Worm (Caenorhabditis elegans) whole organism, midembryonic: ENCODE measurements around the gene Y37D8A.2.

Experiments
- T22C8.4 ChIP-seq: fragments of 200-800 bp; sonication (Bioruptor generic); IDR thresholded peaks from 2 replicates; pipeline ENCODE4 v1.3.6; 2022; ENCODE audit warnings: missing genetic modification characterization, missing compliant biosample characterization
- cog-1 ChIP-seq: sonication (generic microtip); optimal IDR thresholded peaks from 2 replicates; lab custom pipeline; 2016; ENCODE audit warnings: missing genetic modification characterization, missing compliant biosample characterization
- flt-1 ChIP-seq: fragments of 200-800 bp; sonication (Bioruptor generic); IDR thresholded peaks from 2 replicates; pipeline ENCODE4 v1.3.6; 2022; ENCODE audit warnings: missing genetic modification characterization, missing compliant biosample characterization
- klf-2 ChIP-seq: fragments of 200-800 bp; sonication (Bioruptor generic); conservative IDR thresholded peaks from 2 replicates; pipeline ENCODE4 v1.3.6; 2022; ENCODE audit warnings: missing genetic modification reagents, missing genetic modification characterization, missing compliant biosample characterization
- med-1 ChIP-seq: sonication (generic microtip); optimal IDR thresholded peaks from 2 replicates; lab custom pipeline; 2017; ENCODE audit warnings: missing genetic modification characterization, mild to moderate bottlenecking, missing compliant biosample characterization, antibody characterized with exemption, missing genetic modification reagents; ENCODE audit not compliant: insufficient read depth
- ref-1 ChIP-seq: fragments of 200-800 bp; sonication (Bioruptor generic); conservative IDR thresholded peaks from 2 replicates; pipeline ENCODE4 v1.3.6; 2022; ENCODE audit warnings: missing genetic modification reagents, missing genetic modification characterization, missing compliant biosample characterization
- tab-1 ChIP-seq: fragments of 200-800 bp; sonication (Bioruptor generic); IDR thresholded peaks from 2 replicates; pipeline ENCODE4 v1.3.6; 2022; ENCODE audit warnings: missing genetic modification characterization, missing compliant biosample characterization
- ztf-23 ChIP-seq: fragments of 200-800 bp; sonication (Bioruptor generic); IDR thresholded peaks from 2 replicates; pipeline ENCODE4 v1.3.6; 2022; ENCODE audit warnings: missing genetic modification reagents, missing genetic modification characterization, missing compliant biosample characterization
- ztf-29 ChIP-seq: fragments of 200-800 bp; sonication (Bioruptor generic); IDR thresholded peaks from 2 replicates; pipeline ENCODE4 v1.3.6; 2022; ENCODE audit warnings: missing genetic modification reagents, missing genetic modification characterization, missing compliant biosample characterization

Gene Y37D8A.2

ce11 chrIII:12819909-12820308 is at the start of gene Y37D8A.2, which contains the start of gene Y37D8A.25:
Gene Y37D8A.2, plus strand, starts transcription at chrIII:12820193.
Gene Y37D8A.25, minus strand, starts transcription at chrIII:12820253.
- TF ChIP-seq klf-2 (GFP tag; lab: Robert Waterston, UW), result no peak
- no peak for TF ChIP-seq cog-1
- no peak for TF ChIP-seq ref-1
- no peak for TF ChIP-seq ztf-29 (GFP tag; lab: Robert Waterston, UW)
- no peak for TF ChIP-seq T22C8.4
- TF ChIP-seq med-1 (GFP tag; lab: Kevin White, UChicago), result no peak
- TF ChIP-seq tab-1 (GFP tag; lab: Robert Waterston, UW), result no peak
- no peak for TF ChIP-seq flt-1
- no peak for TF ChIP-seq ztf-23 (GFP tag; lab: Robert Waterston, UW)

ce11 chrIII:12773753-12774152 is 46.2 kb upstream of the Y37D8A.2 start:
- TF ChIP-seq ref-1 (no peak), klf-2 (GFP tag; lab: Robert Waterston, UW) (no peak), cog-1 (no peak), tab-1 (GFP tag; lab: Robert Waterston, UW) (no peak), ztf-29 (GFP tag; lab: Robert Waterston, UW) (no peak), med-1 (GFP tag; lab: Kevin White, UChicago) (no peak), flt-1 (no peak), ztf-23 (GFP tag; lab: Robert Waterston, UW) (no peak), T22C8.4 (no peak)

- TF ChIP-seq cog-1 (no peak), ref-1 (no peak), tab-1 (GFP tag; lab: Robert Waterston, UW) (no peak), T22C8.4 (no peak), ztf-29 (GFP tag; lab: Robert Waterston, UW) (no peak), med-1 (GFP tag; lab: Kevin White, UChicago) (no peak), ztf-23 (GFP tag; lab: Robert Waterston, UW) (no peak), klf-2 (GFP tag; lab: Robert Waterston, UW) (no peak), flt-1 (no peak)
These were observed 40.2 kb upstream of the Y37D8A.2 start, which contains the start of gene gab-1 for ce11 chrIII:12779676-12780337. Gene gab-1, minus strand, starts transcription at chrIII:12779726.

- no peak for TF ChIP-seq med-1 (GFP tag; lab: Kevin White, UChicago)
- TF ChIP-seq tab-1 (GFP tag; lab: Robert Waterston, UW), result no peak
- no peak for TF ChIP-seq flt-1
- no peak for TF ChIP-seq ztf-23 (GFP tag; lab: Robert Waterston, UW)
- no peak for TF ChIP-seq T22C8.4
- TF ChIP-seq cog-1, result no peak
- no peak for TF ChIP-seq klf-2 (GFP tag; lab: Robert Waterston, UW)
- TF ChIP-seq ztf-29 (GFP tag; lab: Robert Waterston, UW), result no peak
- no peak for TF ChIP-seq ref-1
These were observed 36.1 kb upstream of the Y37D8A.2 start for ce11 chrIII:12783878-12784277.

- no peak for TF ChIP-seq ztf-29 (GFP tag; lab: Robert Waterston, UW)
- TF ChIP-seq klf-2 (GFP tag; lab: Robert Waterston, UW), result no peak
- no peak for TF ChIP-seq tab-1 (GFP tag; lab: Robert Waterston, UW)
- no peak for TF ChIP-seq flt-1
- no peak for TF ChIP-seq med-1 (GFP tag; lab: Kevin White, UChicago)
- no peak for TF ChIP-seq ztf-23 (GFP tag; lab: Robert Waterston, UW)
- no peak for TF ChIP-seq cog-1
These were observed 35.1 kb upstream of the Y37D8A.2 start, which contains the start of gene lgc-37 for ce11 chrIII:12784854-12785253. Gene lgc-37, plus strand, starts transcription at chrIII:12785154.

ce11 chrIII:12785427-12785826 is 34.6 kb upstream of the Y37D8A.2 start:
- no peak for TF ChIP-seq ztf-23 (GFP tag; lab: Robert Waterston, UW)
- no peak for TF ChIP-seq cog-1
- TF ChIP-seq flt-1, result no peak
- no peak for TF ChIP-seq T22C8.4
- TF ChIP-seq tab-1 (GFP tag; lab: Robert Waterston, UW), result no peak
- TF ChIP-seq ztf-29 (GFP tag; lab: Robert Waterston, UW), result no peak
- TF ChIP-seq ref-1, result no peak
- TF ChIP-seq klf-2 (GFP tag; lab: Robert Waterston, UW), result no peak
- TF ChIP-seq med-1 (GFP tag; lab: Kevin White, UChicago), result no peak

ce11 chrIII:12788239-12788638 is 31.8 kb upstream of the Y37D8A.2 start:
- TF ChIP-seq T22C8.4 (no peak), ref-1 (no peak), klf-2 (GFP tag; lab: Robert Waterston, UW) (no peak), tab-1 (GFP tag; lab: Robert Waterston, UW) (no peak), flt-1 (no peak), cog-1 (no peak), ztf-29 (GFP tag; lab: Robert Waterston, UW) (no peak), ztf-23 (GFP tag; lab: Robert Waterston, UW) (no peak), med-1 (GFP tag; lab: Kevin White, UChicago) (no peak)

- TF ChIP-seq ref-1 (no peak), ztf-23 (GFP tag; lab: Robert Waterston, UW) (no peak), ztf-29 (GFP tag; lab: Robert Waterston, UW) (no peak), T22C8.4 (no peak), flt-1 (no peak), med-1 (GFP tag; lab: Kevin White, UChicago) (no peak), cog-1 (no peak), tab-1 (GFP tag; lab: Robert Waterston, UW) (no peak), klf-2 (GFP tag; lab: Robert Waterston, UW) (no peak)
These were observed 30.6 kb upstream of the Y37D8A.2 start, which contains the start of gene BE10.1 for ce11 chrIII:12789420-12789819. Gene BE10.1, minus strand, starts transcription at chrIII:12789520.

ce11 chrIII:12794200-12794599 is 25.8 kb upstream of the Y37D8A.2 start:
- TF ChIP-seq T22C8.4 (peak; percentile 81), ref-1 (no peak)

- no peak for TF ChIP-seq med-1 (GFP tag; lab: Kevin White, UChicago)
These were observed 21.5 kb upstream of the Y37D8A.2 start, which contains the start of gene agmo-1 for ce11 chrIII:12798469-12798868. Gene agmo-1, minus strand, starts transcription at chrIII:12798569.
